Worm (Caenorhabditis elegans) whole organism, late embryonic: ENCODE results near the gene irld-51.

ENCODE experiments used
- C08G9.2 ChIP-seq: sonication (generic microtip); optimal IDR thresholded peaks from 2 replicates; lab custom pipeline; 2016; ENCODE audit warnings: mild to moderate bottlenecking, missing genetic modification characterization, moderate library complexity, missing compliant biosample characterization
- C38D4.7 ChIP-seq: fragments of 200-800 bp; sonication (Bioruptor generic); optimal IDR thresholded peaks from 2 replicates; lab custom pipeline; 2018; ENCODE audit warnings: mild to moderate bottlenecking, missing genetic modification characterization, moderate library complexity, missing compliant biosample characterization
- K02D7.2 ChIP-seq: sonication (generic microtip); optimal IDR thresholded peaks from 2 replicates; lab custom pipeline; 2017; ENCODE audit warnings: mild to moderate bottlenecking, missing genetic modification characterization, missing compliant biosample characterization
- ceh-14 ChIP-seq: sonication (generic microtip); optimal IDR thresholded peaks from 2 replicates; lab custom pipeline; 2016; ENCODE audit warnings: missing genotype, missing genetic modification characterization, missing compliant biosample characterization
- ceh-2 ChIP-seq: sonication (generic microtip); optimal IDR thresholded peaks from 2 replicates; lab custom pipeline; 2016; ENCODE audit warnings: missing genotype, missing genetic modification characterization, missing compliant biosample characterization
- ceh-22 ChIP-seq: sonication (generic microtip); optimal IDR thresholded peaks from 2 replicates; lab custom pipeline; 2017; ENCODE audit warnings: missing biosample characterization, missing genetic modification characterization
- ceh-24 ChIP-seq: sonication (generic microtip); optimal IDR thresholded peaks from 2 replicates; lab custom pipeline; 2016; ENCODE audit warnings: mild to moderate bottlenecking, missing genetic modification characterization, missing compliant biosample characterization
- ceh-30 ChIP-seq: fragments of 150-350 bp; optimal IDR thresholded peaks from 2 replicates; lab custom pipeline; 2014; ENCODE audit warnings: missing biosample characterization, missing genetic modification characterization
- ceh-34 ChIP-seq: sonication (generic microtip); optimal IDR thresholded peaks from 2 replicates; lab custom pipeline; 2016; ENCODE audit warnings: mild to moderate bottlenecking, missing genetic modification characterization, missing compliant biosample characterization
- ceh-48 ChIP-seq: sonication (generic microtip); optimal IDR thresholded peaks from 2 replicates; lab custom pipeline; 2016; ENCODE audit warnings: missing genetic modification characterization, inconsistent platforms, missing compliant biosample characterization
- ceh-9 ChIP-seq: sonication (generic microtip); optimal IDR thresholded peaks from 2 replicates; lab custom pipeline; 2016; ENCODE audit warnings: mild to moderate bottlenecking, missing genetic modification characterization, inconsistent platforms, missing compliant biosample characterization
- che-1 ChIP-seq: sonication (generic microtip); optimal IDR thresholded peaks from 2 replicates; lab custom pipeline; 2016; ENCODE audit warnings: mild to moderate bottlenecking, missing genetic modification characterization, missing compliant biosample characterization
- dmd-4 ChIP-seq: sonication (generic microtip); optimal IDR thresholded peaks from 2 replicates; lab custom pipeline; 2016; ENCODE audit warnings: borderline replicate concordance, missing genetic modification characterization, missing compliant biosample characterization
- elt-4 ChIP-seq: sonication (generic microtip); optimal IDR thresholded peaks from 2 replicates; lab custom pipeline; 2016; ENCODE audit warnings: missing genetic modification characterization, missing compliant biosample characterization
- fax-1 ChIP-seq: sonication (generic microtip); optimal IDR thresholded peaks from 2 replicates; lab custom pipeline; 2016; ENCODE audit warnings: missing genotype, missing genetic modification characterization, missing compliant biosample characterization
- hlh-15 ChIP-seq: sonication (generic microtip); optimal IDR thresholded peaks from 2 replicates; lab custom pipeline; 2016; ENCODE audit warnings: missing genetic modification characterization, missing compliant biosample characterization
- hlh-30 ChIP-seq: sonication (generic microtip); optimal IDR thresholded peaks from 2 replicates; lab custom pipeline; 2017; ENCODE audit warnings: antibody characterized with exemption, missing genetic modification characterization, missing compliant biosample characterization; ENCODE audit not compliant: insufficient read depth
- hlh-6 ChIP-seq: sonication (generic microtip); optimal IDR thresholded peaks from 2 replicates; lab custom pipeline; 2016; ENCODE audit warnings: missing genotype, missing genetic modification characterization, missing compliant biosample characterization
- hlh-8 ChIP-seq: sonication (generic microtip); optimal IDR thresholded peaks from 2 replicates; lab custom pipeline; 2016; ENCODE audit warnings: missing genotype, missing genetic modification characterization, missing compliant biosample characterization
- lin-11 ChIP-seq: fragments of 200-800 bp; sonication (Bioruptor generic); optimal IDR thresholded peaks from 2 replicates; lab custom pipeline; 2018; ENCODE audit warnings: mild to moderate bottlenecking, missing genetic modification characterization, missing compliant biosample characterization
- mec-3 ChIP-seq: sonication (generic microtip); optimal IDR thresholded peaks from 2 replicates; lab custom pipeline; 2016; ENCODE audit warnings: borderline replicate concordance, missing genetic modification characterization, missing compliant biosample characterization
- nfya-1 ChIP-seq: sonication (generic microtip); optimal IDR thresholded peaks from 2 replicates; lab custom pipeline; 2017; ENCODE audit warnings: missing genetic modification characterization, mild to moderate bottlenecking, missing compliant biosample characterization, antibody characterized with exemption, moderate library complexity
- nhr-232 ChIP-seq: sonication (generic microtip); optimal IDR thresholded peaks from 2 replicates; lab custom pipeline; 2016; ENCODE audit warnings: missing genetic modification characterization, missing compliant biosample characterization
- npax-4 ChIP-seq: sonication (generic microtip); optimal IDR thresholded peaks from 2 replicates; lab custom pipeline; 2016; ENCODE audit warnings: missing genetic modification characterization, missing compliant biosample characterization
- pros-1 ChIP-seq: fragments of 150-350 bp; optimal IDR thresholded peaks from 2 replicates; lab custom pipeline; 2014; ENCODE audit warnings: missing biosample characterization, missing genetic modification reagents, missing genetic modification characterization
- ref-2 ChIP-seq: sonication (generic microtip); optimal IDR thresholded peaks from 2 replicates; lab custom pipeline; 2016; ENCODE audit warnings: missing genetic modification characterization, missing compliant biosample characterization
- rnt-1 ChIP-seq: sonication (generic microtip); optimal IDR thresholded peaks from 2 replicates; lab custom pipeline; 2016; ENCODE audit warnings: missing genetic modification characterization, missing compliant biosample characterization
- sdc-2 ChIP-seq: sonication (generic microtip); optimal IDR thresholded peaks from 2 replicates; lab custom pipeline; 2016; ENCODE audit warnings: missing genotype, missing genetic modification characterization, missing compliant biosample characterization
- sox-2 ChIP-seq: fragments of 200-800 bp; sonication (Bioruptor generic); IDR thresholded peaks from 2 replicates; pipeline ENCODE4 v1.3.6; 2022; ENCODE audit warnings: missing genetic modification reagents, missing genetic modification characterization, missing compliant biosample characterization
- sox-4 ChIP-seq: sonication (generic microtip); optimal IDR thresholded peaks from 2 replicates; lab custom pipeline; 2017; ENCODE audit warnings: mild to moderate bottlenecking, missing genetic modification characterization, inconsistent platforms, missing compliant biosample characterization
- syd-9 ChIP-seq: sonication (generic microtip); optimal IDR thresholded peaks from 2 replicates; lab custom pipeline; 2016; ENCODE audit warnings: mild to moderate bottlenecking, missing genetic modification characterization, moderate library complexity, missing compliant biosample characterization
- tbx-7 ChIP-seq: sonication (generic microtip); optimal IDR thresholded peaks from 2 replicates; lab custom pipeline; 2016; ENCODE audit warnings: missing genotype, missing genetic modification characterization, missing compliant biosample characterization
- ttx-3 ChIP-seq: sonication (generic microtip); optimal IDR thresholded peaks from 2 replicates; lab custom pipeline; 2016; ENCODE audit warnings: missing genetic modification reagents, missing genetic modification characterization, missing compliant biosample characterization
- unc-42 ChIP-seq: sonication (generic microtip); optimal IDR thresholded peaks from 2 replicates; lab custom pipeline; 2016; ENCODE audit warnings: missing genotype, missing genetic modification characterization, missing compliant biosample characterization
- unc-86 ChIP-seq: sonication (generic microtip); optimal IDR thresholded peaks from 2 replicates; lab custom pipeline; 2016; ENCODE audit warnings: missing genetic modification characterization, missing compliant biosample characterization
- zip-5 ChIP-seq: sonication (generic microtip); optimal IDR thresholded peaks from 2 replicates; lab custom pipeline; 2016; ENCODE audit warnings: missing genetic modification characterization, missing compliant biosample characterization
- ztf-16 ChIP-seq: sonication (generic microtip); optimal IDR thresholded peaks from 2 replicates; lab custom pipeline; 2017; ENCODE audit warnings: missing genetic modification characterization, missing compliant biosample characterization

irld-51 gene

ce11 chrII:2962531-2963164 lies 10.1 kb upstream of the irld-51 start:
- TF ChIP-seq pros-1 (tag; lab: Kevin White, UChicago): no peak
- TF ChIP-seq C38D4.7 (GFP tag; lab: Kevin White, UChicago): no peak
- no peak for TF ChIP-seq ceh-2 (tag; lab: Kevin White, UChicago)
- TF ChIP-seq K02D7.2 (tag; lab: Kevin White, UChicago): no peak
- peak; percentile 64 for TF ChIP-seq unc-42 (tag; lab: Kevin White, UChicago)
- TF ChIP-seq ceh-22 (tag; lab: Kevin White, UChicago): no peak
- no peak for TF ChIP-seq fax-1 (tag; lab: Kevin White, UChicago)
- TF ChIP-seq hlh-30 (tag; lab: Kevin White, UChicago): peak; percentile 69
- no peak for TF ChIP-seq ceh-14
- TF ChIP-seq, all 69 proteins: peak for 2

ce11 chrII:2958308-2958707 lies 5.8 kb upstream of the irld-51 start, which contains the start of gene srw-60:
Gene srw-60 (plus strand): TSS chrII:2958608.
- TF ChIP-seq nhr-232 (tag; lab: Kevin White, UChicago) (no peak), rnt-1 (tag; lab: Kevin White, UChicago) (no peak), ref-2 (tag; lab: Kevin White, UChicago) (no peak), sdc-2 (tag; lab: Kevin White, UChicago) (no peak), ceh-22 (tag; lab: Kevin White, UChicago) (no peak), che-1 (tag; lab: Kevin White, UChicago) (no peak), unc-86 (tag; lab: Kevin White, UChicago) (no peak), hlh-15 (tag; lab: Kevin White, UChicago) (no peak), syd-9 (no peak), pros-1 (tag; lab: Kevin White, UChicago) (no peak), C08G9.2 (tag; lab: Kevin White, UChicago) (no peak), ceh-24 (tag; lab: Kevin White, UChicago) (no peak), ztf-16 (tag; lab: Kevin White, UChicago) (no peak), hlh-8 (tag; lab: Kevin White, UChicago) (no peak), sox-2 (no peak)

ce11 chrII:2955656-2956115 lies 3.2 kb upstream of the irld-51 start, which contains the start of gene irld-48:
Gene irld-48 (plus strand): TSS chrII:2956065.
- TF ChIP-seq elt-4 (tag; lab: Kevin White, UChicago) (no peak), npax-4 (tag; lab: Kevin White, UChicago) (no peak), tbx-7 (tag; lab: Kevin White, UChicago) (no peak), ceh-9 (tag; lab: Kevin White, UChicago) (no peak), ceh-30 (tag; lab: Kevin White, UChicago) (no peak), zip-5 (no peak), lin-11 (tag; lab: Kevin White, UChicago) (no peak), sdc-2 (tag; lab: Kevin White, UChicago) (no peak)

- no peak for TF ChIP-seq nfya-1 (tag; lab: Kevin White, UChicago)
- TF ChIP-seq ceh-34 (tag; lab: Kevin White, UChicago): no peak
- TF ChIP-seq dmd-4 (tag; lab: Kevin White, UChicago): no peak
- no peak for TF ChIP-seq ref-2 (tag; lab: Kevin White, UChicago)
- no peak for TF ChIP-seq ceh-48 (tag; lab: Kevin White, UChicago)
- no peak for TF ChIP-seq sox-4 (tag; lab: Kevin White, UChicago)
- no peak for TF ChIP-seq pros-1 (tag; lab: Kevin White, UChicago)
- no peak for TF ChIP-seq hlh-6 (tag; lab: Kevin White, UChicago)
- TF ChIP-seq C38D4.7 (GFP tag; lab: Kevin White, UChicago): no peak
- TF ChIP-seq ttx-3 (tag; lab: Kevin White, UChicago): no peak
- TF ChIP-seq mec-3: no peak
These were observed 3.9 kb downstream of the irld-51 start for ce11 chrII:2948614-2949013.
